Fruit fly (Drosophila melanogaster) whole organism, embryonic: ENCODE data around the gene Art3.

ENCODE experiments used
- Abd-B ChIP-seq: fragments of 200-800 bp; sonication (Bioruptor generic); optimal IDR thresholded peaks from 2 replicates; lab custom pipeline; 2018; ENCODE audit warnings: missing biosample characterization, mild to moderate bottlenecking, missing genetic modification characterization, moderate library complexity
- CG10321 ChIP-seq: fragments of 200-800 bp; sonication (Bioruptor generic); IDR thresholded peaks from 2 replicates; pipeline ENCODE4 v1.3.6; 2022; ENCODE audit warnings: missing biosample characterization, missing genetic modification characterization
- CG12391 ChIP-seq: fragments of 200-800 bp; sonication (Bioruptor generic); optimal IDR thresholded peaks from 3 replicates; lab custom pipeline; 2018; ENCODE audit warnings: missing biosample characterization, mild to moderate bottlenecking, missing genetic modification characterization, moderate library complexity
- CG12659 ChIP-seq: fragments of 200-800 bp; sonication (Bioruptor generic); optimal IDR thresholded peaks from 3 replicates; lab custom pipeline; 2017; ENCODE audit warnings: mild to moderate bottlenecking, missing biosample characterization, missing genetic modification reagents, missing genetic modification characterization
- CG13287 ChIP-seq: fragments of 200-800 bp; sonication (Bioruptor generic); IDR thresholded peaks from 2 replicates; pipeline ENCODE4 v1.3.6; 2022; ENCODE audit warnings: missing biosample characterization, missing genetic modification characterization; ENCODE audit not compliant: partially characterized antibody
- CG13624 ChIP-seq: fragments of 200-800 bp; sonication (Bioruptor generic); optimal IDR thresholded peaks from 2 replicates; lab custom pipeline; 2016; ENCODE audit warnings: missing biosample characterization, missing genetic modification characterization
- CG15601 ChIP-seq: fragments of 200-800 bp; sonication (Bioruptor generic); optimal IDR thresholded peaks from 3 replicates; lab custom pipeline; 2019; ENCODE audit warnings: missing biosample characterization, mild to moderate bottlenecking, missing genetic modification characterization, moderate library complexity
- CG15696 ChIP-seq: fragments of 200-800 bp; sonication (Bioruptor generic); optimal IDR thresholded peaks from 2 replicates; lab custom pipeline; 2019; ENCODE audit warnings: missing biosample characterization, mild to moderate bottlenecking, missing genetic modification characterization, moderate library complexity
- CG17359 ChIP-seq: fragments of 200-800 bp; sonication (Bioruptor generic); optimal IDR thresholded peaks from 3 replicates; lab custom pipeline; 2018; ENCODE audit warnings: missing biosample characterization, mild to moderate bottlenecking, missing genetic modification characterization, moderate library complexity
- CG17829 ChIP-seq: fragments of 200-800 bp; optimal IDR thresholded peaks from 2 replicates; lab custom pipeline; 2019; ENCODE audit warnings: missing biosample characterization, mild to moderate bottlenecking, missing genetic modification characterization, moderate library complexity
- CG2120 ChIP-seq: fragments of 200-800 bp; sonication (Bioruptor generic); optimal IDR thresholded peaks from 3 replicates; lab custom pipeline; 2016; ENCODE audit warnings: missing biosample characterization, missing genetic modification characterization
- CG30403 ChIP-seq: fragments of 200-800 bp; sonication (Bioruptor generic); optimal IDR thresholded peaks from 3 replicates; lab custom pipeline; 2016; ENCODE audit warnings: missing biosample characterization, missing genetic modification characterization
- CG33557 ChIP-seq: fragments of 200-800 bp; sonication (Bioruptor generic); optimal IDR thresholded peaks from 2 replicates; lab custom pipeline; 2019; ENCODE audit warnings: missing biosample characterization, mild to moderate bottlenecking, missing genetic modification characterization, moderate library complexity
- CG3838 ChIP-seq: fragments of 200-800 bp; sonication (Bioruptor generic); optimal IDR thresholded peaks from 3 replicates; lab custom pipeline; 2016; ENCODE audit warnings: missing biosample characterization, missing genetic modification characterization
- CG4360 ChIP-seq: fragments of 200-800 bp; sonication (Bioruptor generic); IDR thresholded peaks from 2 replicates; pipeline ENCODE4 v1.3.6; 2022; ENCODE audit warnings: missing biosample characterization, missing genetic modification characterization
- CG4424 ChIP-seq: fragments of 200-800 bp; sonication (Bioruptor generic); optimal IDR thresholded peaks from 3 replicates; lab custom pipeline; 2016; ENCODE audit warnings: missing biosample characterization, missing genetic modification characterization
- CG6272 ChIP-seq: fragments of 200-800 bp; sonication (Bioruptor generic); IDR thresholded peaks from 2 replicates; pipeline ENCODE4 v1.3.6; 2022; ENCODE audit warnings: missing biosample characterization, missing genetic modification characterization
- CG7987 ChIP-seq: fragments of 200-800 bp; sonication (Bioruptor generic); optimal IDR thresholded peaks from 2 replicates; lab custom pipeline; 2018; ENCODE audit warnings: missing biosample characterization, mild to moderate bottlenecking, missing genetic modification characterization, moderate library complexity
- CG8924 ChIP-seq: fragments of 200-800 bp; optimal IDR thresholded peaks from 3 replicates; lab custom pipeline; 2019; ENCODE audit warnings: missing biosample characterization, mild to moderate bottlenecking, missing genetic modification characterization, moderate library complexity
- CrebB ChIP-seq: fragments of 200-800 bp; sonication (Bioruptor generic); optimal IDR thresholded peaks from 3 replicates; lab custom pipeline; 2018; ENCODE audit warnings: missing biosample characterization, mild to moderate bottlenecking, missing genetic modification characterization
- D19A ChIP-seq: fragments of 200-800 bp; optimal IDR thresholded peaks from 3 replicates; lab custom pipeline; 2019; ENCODE audit warnings: missing biosample characterization, mild to moderate bottlenecking, missing genetic modification characterization, moderate library complexity
- Dbx ChIP-seq: fragments of 200-800 bp; sonication (Bioruptor generic); IDR thresholded peaks from 3 replicates; pipeline ENCODE4 v1.3.6; 2022; ENCODE audit warnings: missing biosample characterization, missing genetic modification characterization
- Fer1 ChIP-seq: fragments of 200-800 bp; sonication (Bioruptor generic); optimal IDR thresholded peaks from 2 replicates; lab custom pipeline; 2017; ENCODE audit warnings: missing biosample characterization, mild to moderate bottlenecking, missing genetic modification characterization
- HLH4C ChIP-seq: fragments of 200-800 bp; sonication (Bioruptor generic); IDR thresholded peaks from 3 replicates; pipeline ENCODE4 v1.3.6; 2022; ENCODE audit warnings: missing biosample characterization, missing genetic modification characterization; ENCODE audit not compliant: partially characterized antibody
- HLH54F ChIP-seq: fragments of 200-800 bp; sonication (Bioruptor generic); optimal IDR thresholded peaks from 3 replicates; lab custom pipeline; 2016; ENCODE audit warnings: missing biosample characterization, missing genetic modification characterization
- HLHmδ ChIP-seq: fragments of 200-800 bp; sonication (Bioruptor generic); optimal IDR thresholded peaks from 2 replicates; lab custom pipeline; 2018; ENCODE audit warnings: missing biosample characterization, mild to moderate bottlenecking, missing genetic modification characterization, moderate library complexity
- HmgZ ChIP-seq: fragments of 200-800 bp; sonication (Bioruptor generic); optimal IDR thresholded peaks from 2 replicates; lab custom pipeline; 2018; ENCODE audit warnings: missing biosample characterization, mild to moderate bottlenecking, missing genetic modification characterization
- Med ChIP-seq: fragments of 200-800 bp; sonication (Bioruptor generic); peaks from one replicate; lab custom pipeline; 2016; ENCODE audit warnings: missing biosample characterization, missing genetic modification characterization, mild to moderate bottlenecking, inconsistent platforms, moderate library complexity
- NC2β ChIP-seq: fragments of 200-800 bp; sonication (Bioruptor generic); optimal IDR thresholded peaks from 2 replicates; lab custom pipeline; 2016; ENCODE audit warnings: missing biosample characterization, missing genetic modification characterization
- Xrp1 ChIP-seq: fragments of 200-800 bp; sonication (Bioruptor generic); IDR thresholded peaks from 2 replicates; pipeline ENCODE4 v1.3.6; 2022; ENCODE audit warnings: missing biosample characterization, missing genetic modification characterization
- amos ChIP-seq: fragments of 200-800 bp; sonication (Bioruptor generic); IDR thresholded peaks from 2 replicates; pipeline ENCODE4 v1.3.6; 2022; ENCODE audit warnings: missing biosample characterization, missing genetic modification characterization; ENCODE audit not compliant: partially characterized antibody
- bbx ChIP-seq: fragments of 200-800 bp; sonication (Bioruptor generic); IDR thresholded peaks from 2 replicates; pipeline ENCODE4 v1.3.6; 2022; ENCODE audit warnings: missing biosample characterization, missing genetic modification characterization; ENCODE audit not compliant: partially characterized antibody
- dpn ChIP-seq, 2 experiments: fragments of 200-800 bp; sonication (Bioruptor generic); optimal IDR thresholded peaks; 3 replicates each; lab custom pipeline; 2016; ENCODE audit warnings: missing biosample characterization in 2 of 2, missing genetic modification characterization in 2 of 2
- exex ChIP-seq: fragments of 200-800 bp; sonication (Bioruptor generic); optimal IDR thresholded peaks from 4 replicates; lab custom pipeline; 2018; ENCODE audit warnings: missing biosample characterization, mild to moderate bottlenecking, missing genetic modification characterization, moderate library complexity
- gfzf ChIP-seq: fragments of 200-800 bp; sonication (Bioruptor generic); optimal IDR thresholded peaks from 2 replicates; lab custom pipeline; 2016; ENCODE audit warnings: missing biosample characterization, mild to moderate bottlenecking, missing genetic modification characterization, moderate library complexity
- kah ChIP-seq: fragments of 200-800 bp; sonication (Bioruptor generic); optimal IDR thresholded peaks from 2 replicates; lab custom pipeline; 2018; ENCODE audit warnings: missing biosample characterization, mild to moderate bottlenecking, missing genetic modification characterization
- lilli ChIP-seq: fragments of 200-800 bp; sonication (Bioruptor generic); optimal IDR thresholded peaks from 3 replicates; lab custom pipeline; 2016; ENCODE audit warnings: missing biosample characterization, missing genetic modification characterization
- nom ChIP-seq: fragments of 200-800 bp; sonication (Bioruptor generic); optimal IDR thresholded peaks from 2 replicates; lab custom pipeline; 2017; ENCODE audit warnings: missing biosample characterization, missing genetic modification characterization, mild to moderate bottlenecking, moderate library complexity, missing genetic modification reagents
- pan ChIP-seq, 4 experiments: fragments of >200 bp in 3 of 4; fragments of 200-800 bp in 1 of 4; sonication (Bioruptor generic) in 1 of 4; optimal IDR thresholded peaks in 3 of 4; IDR thresholded peaks in 1 of 4; 2 replicates each; pipeline versions ENCODE4 v1.3.6 to Lab custom; 2017 to 2022; ENCODE audit warnings: missing biosample characterization in 2 of 4, missing genetic modification characterization in 2 of 4, mixed read lengths in 1 of 4
- salm ChIP-seq: fragments of 200-800 bp; sonication (Bioruptor generic); optimal IDR thresholded peaks from 2 replicates; lab custom pipeline; 2018; ENCODE audit warnings: missing biosample characterization, mild to moderate bottlenecking, missing genetic modification characterization
- sens ChIP-seq: fragments of 200-800 bp; sonication (Bioruptor generic); peaks from one replicate; lab custom pipeline; 2016; ENCODE audit warnings: missing biosample characterization, missing genetic modification characterization
- seq ChIP-seq: fragments of 200-800 bp; sonication (Bioruptor generic); IDR thresholded peaks from 2 replicates; pipeline ENCODE4 v1.3.6; 2022; ENCODE audit warnings: missing biosample characterization, missing genetic modification characterization
- so ChIP-seq: fragments of 200-800 bp; sonication (Bioruptor generic); IDR thresholded peaks from 3 replicates; pipeline ENCODE4 v1.3.6; 2022; ENCODE audit warnings: missing biosample characterization, missing genetic modification characterization
- sqz ChIP-seq: fragments of 200-800 bp; sonication (Bioruptor generic); optimal IDR thresholded peaks from 3 replicates; lab custom pipeline; 2018; ENCODE audit warnings: missing biosample characterization, mild to moderate bottlenecking, missing genetic modification characterization
- tna ChIP-seq: fragments of 200-800 bp; sonication (Bioruptor generic); IDR thresholded peaks from 2 replicates; pipeline ENCODE4 v1.3.6; 2022; ENCODE audit warnings: missing biosample characterization, missing genetic modification characterization; ENCODE audit not compliant: partially characterized antibody
- vnd ChIP-seq: fragments of 200-800 bp; sonication (Bioruptor generic); IDR thresholded peaks from 3 replicates; pipeline ENCODE4 v1.3.6; 2022; ENCODE audit warnings: missing biosample characterization, missing genetic modification characterization; ENCODE audit not compliant: partially characterized antibody
- wdn ChIP-seq: fragments of 200-800 bp; sonication (Bioruptor generic); IDR thresholded peaks from 2 replicates; pipeline ENCODE4 v1.3.6; 2022; ENCODE audit warnings: missing biosample characterization, missing genetic modification characterization

Art3 gene

dm6 chr3R:15277926-15278869 lies 49.0 kb upstream of the Art3 start, which contains the start of the genes MRG15 and Tm1 (continued):
- peak; percentile 28 for TF ChIP-seq Abd-B (GFP tag; lab: Kevin White, UChicago)
- peak; percentile 74 for TF ChIP-seq gfzf (GFP tag; lab: Kevin White, UChicago)
- no peak for TF ChIP-seq CG17359 (tag; lab: Kevin White, UChicago)
- no peak for TF ChIP-seq pan (optimal IDR thresholded peaks at IDR 0.05; lab: Kevin White, UChicago)
- TF ChIP-seq pan (GFP tag; optimal IDR thresholded peaks at IDR 0.05 in 1 of 2, IDR thresholded peaks at IDR 0.05 in 1 of 2): no peak
- TF ChIP-seq CG6272 (GFP tag; lab: Robert Waterston, UW): no peak
- no peak for TF ChIP-seq CG17829 (tag; lab: Kevin White, UChicago)
- TF ChIP-seq Dbx (GFP tag; lab: Robert Waterston, UW): no peak
- peak; percentile 45 for TF ChIP-seq exex (tag; lab: Kevin White, UChicago)
- peak; percentile 5 for TF ChIP-seq CG8924 (tag; lab: Kevin White, UChicago)
- TF ChIP-seq CG2120 (GFP tag; lab: Kevin White, UChicago): peak; percentile 9
- TF ChIP-seq CG13624 (GFP tag; lab: Kevin White, UChicago): no peak
- TF ChIP-seq CG12659 (GFP tag; lab: Kevin White, UChicago): peak; percentile 17
- TF ChIP-seq Med: peak; percentile 35
- TF ChIP-seq so (GFP tag; lab: Robert Waterston, UW): no peak
- peak; percentile 2 for TF ChIP-seq Fer1 (GFP tag; lab: Kevin White, UChicago)
- peak; percentile 79 for TF ChIP-seq sens
- TF ChIP-seq bbx (GFP tag; lab: Robert Waterston, UW): peak; percentile 80
- TF ChIP-seq HLHmδ: no peak
- peak; percentile 89 for TF ChIP-seq sqz (GFP tag; lab: Kevin White, UChicago)
- peak; percentile 1 for TF ChIP-seq HLH54F (GFP tag; lab: Kevin White, UChicago)
- no peak for TF ChIP-seq CG12391
- TF ChIP-seq HLH4C (GFP tag; lab: Robert Waterston, UW): peak; percentile 68
- TF ChIP-seq seq (GFP tag; lab: Robert Waterston, UW): no peak
- TF ChIP-seq CG13287: peak; percentile 72
- TF ChIP-seq HmgZ (tag; lab: Kevin White, UChicago): peak; percentile 40
- peak; percentile 58 for TF ChIP-seq tna (GFP tag; lab: Robert Waterston, UW)
- TF ChIP-seq dpn (GFP tag; optimal IDR thresholded peaks at IDR 0.05; lab: Kevin White, UChicago): peak; percentile 0 to 22
- TF ChIP-seq kah: no peak
- no peak for TF ChIP-seq CG15696 (tag; lab: Kevin White, UChicago)

dm6 chr3R:15275158-15275623 lies 46.0 kb upstream of the Art3 start, which contains the start of the genes Cp190 and CG4338:
Gene Cp190 (minus strand): TSS chr3R:15275241.
Gene CG4338 (plus strand): TSS chr3R:15275522.
- peak; percentile 88 for TF ChIP-seq amos (GFP tag; lab: Robert Waterston, UW)
- TF ChIP-seq CrebB (tag; lab: Kevin White, UChicago): peak; percentile 98
- peak; percentile 93 for TF ChIP-seq CG3838 (GFP tag; lab: Kevin White, UChicago)
- TF ChIP-seq CG10321 (GFP tag; lab: Robert Waterston, UW): peak; percentile 80
- peak; percentile 98 for TF ChIP-seq Xrp1
- peak; percentile 95 for TF ChIP-seq wdn (GFP tag; lab: Robert Waterston, UW)
- peak; percentile 71 for TF ChIP-seq CG4360
- TF ChIP-seq CG33557: peak; percentile 99
- peak; percentile 98 for TF ChIP-seq salm (tag; lab: Kevin White, UChicago)
- TF ChIP-seq vnd (GFP tag; lab: Robert Waterston, UW): peak; percentile 60
- peak; percentile 95 for TF ChIP-seq nom
- peak; percentile 98 for TF ChIP-seq lilli
- TF ChIP-seq NC2β (GFP tag; lab: Kevin White, UChicago): peak; percentile 88
- peak; percentile 96 for TF ChIP-seq D19A (tag; lab: Kevin White, UChicago)
- peak; percentile 87 for TF ChIP-seq CG7987 (GFP tag; lab: Kevin White, UChicago)
- TF ChIP-seq CG15601 (tag; lab: Kevin White, UChicago): peak; percentile 98
- peak; percentile 98 for TF ChIP-seq CG4424 (GFP tag; lab: Kevin White, UChicago)
- TF ChIP-seq CG30403: peak; percentile 99
